Fruit fly (Drosophila melanogaster) whole organism, embryonic: ENCODE results near the gene wge.

Source experiments
- BtbVII ChIP-seq: fragments of 200-800 bp; sonication (Bioruptor generic); optimal IDR thresholded peaks from 3 replicates; lab custom pipeline; 2017; ENCODE audit warnings: missing biosample characterization, mild to moderate bottlenecking, missing genetic modification characterization
- CG10147 ChIP-seq: fragments of 200-800 bp; sonication (Bioruptor generic); optimal IDR thresholded peaks from 2 replicates; lab custom pipeline; 2019; ENCODE audit warnings: missing biosample characterization, mild to moderate bottlenecking, missing genetic modification characterization, moderate library complexity
- CG11456 ChIP-seq: fragments of 200-800 bp; sonication (Bioruptor generic); IDR thresholded peaks from 3 replicates; pipeline ENCODE4 v1.3.6; 2022; ENCODE audit warnings: missing biosample characterization, missing genetic modification characterization
- CG14050 ChIP-seq: fragments of 200-800 bp; sonication (Bioruptor generic); IDR thresholded peaks from 3 replicates; pipeline ENCODE4 v1.3.6; 2022; ENCODE audit warnings: missing biosample characterization, missing genetic modification characterization
- CG14441 ChIP-seq: fragments of 200-800 bp; sonication (Bioruptor generic); IDR thresholded peaks from 2 replicates; pipeline ENCODE4 v1.3.6; 2022; ENCODE audit warnings: missing biosample characterization, missing genetic modification characterization
- CG1602 ChIP-seq: fragments of 200-800 bp; sonication (Bioruptor generic); optimal IDR thresholded peaks from 3 replicates; lab custom pipeline; 2016; ENCODE audit warnings: missing biosample characterization, missing genetic modification characterization
- CG17568 ChIP-seq: fragments of 200-800 bp; sonication (Bioruptor generic); optimal IDR thresholded peaks from 2 replicates; lab custom pipeline; 2018; ENCODE audit warnings: missing biosample characterization, mild to moderate bottlenecking, missing genetic modification characterization, moderate library complexity
- CG18476 ChIP-seq: fragments of 200-800 bp; sonication (Bioruptor generic); optimal IDR thresholded peaks from 2 replicates; lab custom pipeline; 2016; ENCODE audit warnings: missing biosample characterization, mild to moderate bottlenecking, missing genetic modification characterization
- CG32772 ChIP-seq: fragments of 200-800 bp; sonication (Bioruptor generic); IDR thresholded peaks from 2 replicates; pipeline ENCODE4 v1.3.6; 2022; ENCODE audit warnings: missing biosample characterization, missing genetic modification characterization
- CG33557 ChIP-seq: fragments of 200-800 bp; sonication (Bioruptor generic); optimal IDR thresholded peaks from 2 replicates; lab custom pipeline; 2019; ENCODE audit warnings: missing biosample characterization, mild to moderate bottlenecking, missing genetic modification characterization, moderate library complexity
- CG3407 ChIP-seq: fragments of 200-800 bp; sonication (Bioruptor generic); optimal IDR thresholded peaks from 2 replicates; lab custom pipeline; 2018; ENCODE audit warnings: missing biosample characterization, mild to moderate bottlenecking, missing genetic modification characterization
- CG34224 ChIP-seq: fragments of 200-800 bp; sonication (Bioruptor generic); IDR thresholded peaks from 3 replicates; pipeline ENCODE4 v1.3.6; 2022; ENCODE audit warnings: missing biosample characterization, missing genetic modification characterization; ENCODE audit not compliant: partially characterized antibody
- CG3838 ChIP-seq: fragments of 200-800 bp; sonication (Bioruptor generic); optimal IDR thresholded peaks from 3 replicates; lab custom pipeline; 2016; ENCODE audit warnings: missing biosample characterization, missing genetic modification characterization
- CG5245 ChIP-seq: fragments of 200-800 bp; sonication (Bioruptor generic); optimal IDR thresholded peaks from 3 replicates; lab custom pipeline; 2016; ENCODE audit warnings: missing biosample characterization, missing genetic modification characterization
- CG5953 ChIP-seq: fragments of 200-800 bp; sonication (Bioruptor generic); IDR thresholded peaks from 2 replicates; pipeline ENCODE4 v1.3.6; 2022; ENCODE audit warnings: missing biosample characterization, missing genetic modification characterization
- CG9817 ChIP-seq: fragments of 200-800 bp; sonication (Bioruptor generic); optimal IDR thresholded peaks from 2 replicates; lab custom pipeline; 2018; ENCODE audit warnings: missing biosample characterization, mild to moderate bottlenecking, missing genetic modification characterization, moderate library complexity
- CHES-1-like ChIP-seq: fragments of 200-800 bp; sonication (Bioruptor generic); optimal IDR thresholded peaks from 2 replicates; lab custom pipeline; 2016; ENCODE audit warnings: missing biosample characterization, missing genetic modification characterization
- Fer1 ChIP-seq: fragments of 200-800 bp; sonication (Bioruptor generic); optimal IDR thresholded peaks from 2 replicates; lab custom pipeline; 2017; ENCODE audit warnings: missing biosample characterization, mild to moderate bottlenecking, missing genetic modification characterization
- HHEX ChIP-seq: fragments of 200-800 bp; sonication (Bioruptor generic); optimal IDR thresholded peaks from 3 replicates; lab custom pipeline; 2017; ENCODE audit warnings: missing biosample characterization, mild to moderate bottlenecking, missing genetic modification characterization, missing genetic modification reagents
- HLH3B ChIP-seq: fragments of 200-800 bp; sonication (Bioruptor generic); IDR thresholded peaks from 2 replicates; pipeline ENCODE4 v1.3.6; 2022; ENCODE audit warnings: missing biosample characterization, missing genetic modification characterization
- HLH54F ChIP-seq: fragments of 200-800 bp; sonication (Bioruptor generic); optimal IDR thresholded peaks from 3 replicates; lab custom pipeline; 2016; ENCODE audit warnings: missing biosample characterization, missing genetic modification characterization
- Hr3 ChIP-seq: fragments of 200-800 bp; sonication (Bioruptor generic); optimal IDR thresholded peaks from 3 replicates; lab custom pipeline; 2016; ENCODE audit warnings: missing biosample characterization, missing genetic modification characterization
- MTF-1 ChIP-seq: fragments of 200-800 bp; sonication (Bioruptor generic); optimal IDR thresholded peaks from 2 replicates; lab custom pipeline; 2018; ENCODE audit warnings: missing biosample characterization, mild to moderate bottlenecking, missing genetic modification characterization, borderline replicate concordance
- Max ChIP-seq: fragments of 200-800 bp; sonication (Bioruptor generic); optimal IDR thresholded peaks from 2 replicates; lab custom pipeline; 2016; ENCODE audit warnings: missing biosample characterization, mild to moderate bottlenecking, missing genetic modification characterization
- Nf-YA ChIP-seq: fragments of 200-800 bp; sonication (Bioruptor generic); IDR thresholded peaks from 2 replicates; pipeline ENCODE4 v1.3.6; 2022; ENCODE audit warnings: missing biosample characterization, missing genetic modification characterization
- NfI ChIP-seq: fragments of 200-800 bp; sonication (Bioruptor generic); optimal IDR thresholded peaks from 3 replicates; lab custom pipeline; 2018; ENCODE audit warnings: missing biosample characterization, mild to moderate bottlenecking, missing genetic modification characterization, moderate library complexity
- Opbp ChIP-seq: fragments of 200-800 bp; sonication (Bioruptor generic); IDR thresholded peaks from 3 replicates; pipeline ENCODE4 v1.3.6; 2022; ENCODE audit warnings: missing biosample characterization, missing genetic modification characterization; ENCODE audit not compliant: partially characterized antibody
- Scr ChIP-seq: fragments of 200-800 bp; sonication (Bioruptor generic); IDR thresholded peaks from 2 replicates; pipeline ENCODE4 v1.3.6; 2022; ENCODE audit warnings: missing biosample characterization, missing genetic modification characterization; ENCODE audit not compliant: partially characterized antibody
- Stat92E ChIP-seq, 3 experiments: fragments of >200 bp in 2 of 3; fragments of 200-800 bp in 1 of 3; sonication (Bioruptor generic) in 1 of 3; optimal IDR thresholded peaks; 2 replicates each; lab custom pipeline; 2017 to 2019; ENCODE audit warnings: missing biosample characterization in 3 of 3, missing genetic modification characterization in 3 of 3, mild to moderate bottlenecking in 1 of 3, moderate library complexity in 1 of 3
- amos ChIP-seq: fragments of 200-800 bp; sonication (Bioruptor generic); IDR thresholded peaks from 2 replicates; pipeline ENCODE4 v1.3.6; 2022; ENCODE audit warnings: missing biosample characterization, missing genetic modification characterization; ENCODE audit not compliant: partially characterized antibody
- ase ChIP-seq: fragments of 200-800 bp; sonication (Bioruptor generic); IDR thresholded peaks from 3 replicates; pipeline ENCODE4 v1.3.6; 2022; ENCODE audit warnings: missing biosample characterization, missing genetic modification characterization
- ash1 ChIP-seq: fragments of 200-800 bp; sonication (Bioruptor generic); optimal IDR thresholded peaks from 2 replicates; lab custom pipeline; 2018; ENCODE audit warnings: missing biosample characterization, mild to moderate bottlenecking, missing genetic modification characterization
- br ChIP-seq: fragments of >200 bp; optimal IDR thresholded peaks from 2 replicates; lab custom pipeline; 2017
- cas ChIP-seq: fragments of 200-800 bp; sonication (Bioruptor generic); IDR thresholded peaks from 2 replicates; pipeline ENCODE4 v1.3.6; 2022; ENCODE audit warnings: missing biosample characterization, missing genetic modification characterization
- crc ChIP-seq: fragments of 200-800 bp; sonication (Bioruptor generic); optimal IDR thresholded peaks from 2 replicates; lab custom pipeline; 2016; ENCODE audit warnings: missing biosample characterization, missing genetic modification characterization
- en ChIP-seq: fragments of 200-800 bp; sonication (Bioruptor generic); optimal IDR thresholded peaks from 2 replicates; lab custom pipeline; 2016; ENCODE audit warnings: missing biosample characterization, missing genetic modification characterization
- fu2 ChIP-seq: fragments of 200-800 bp; sonication (Bioruptor generic); optimal IDR thresholded peaks from 2 replicates; lab custom pipeline; 2016; ENCODE audit warnings: missing biosample characterization, missing genetic modification characterization
- gsb ChIP-seq: fragments of 200-800 bp; sonication (Bioruptor generic); IDR thresholded peaks from 2 replicates; pipeline ENCODE4 v1.3.6; 2022; ENCODE audit warnings: missing biosample characterization, missing genetic modification characterization
- hb ChIP-seq: fragments of 200-800 bp; sonication (Bioruptor generic); IDR thresholded peaks from 3 replicates; pipeline ENCODE4 v1.3.6; 2022; ENCODE audit warnings: missing biosample characterization, missing genetic modification characterization; ENCODE audit not compliant: partially characterized antibody
- jumu ChIP-seq: fragments of 200-800 bp; sonication (Bioruptor generic); optimal IDR thresholded peaks from 3 replicates; lab custom pipeline; 2016; ENCODE audit warnings: missing biosample characterization, missing genetic modification characterization
- kni ChIP-seq: fragments of 200-800 bp; sonication (Bioruptor generic); optimal IDR thresholded peaks from 3 replicates; lab custom pipeline; 2017; ENCODE audit warnings: mild to moderate bottlenecking, missing biosample characterization, missing genetic modification reagents, missing genetic modification characterization
- nerfin-2 ChIP-seq: fragments of 200-800 bp; sonication (Bioruptor generic); IDR thresholded peaks from 2 replicates; pipeline ENCODE4 v1.3.6; 2022; ENCODE audit warnings: missing biosample characterization, missing genetic modification characterization; ENCODE audit not compliant: partially characterized antibody
- nmo ChIP-seq: fragments of 200-800 bp; sonication (Bioruptor generic); optimal IDR thresholded peaks from 2 replicates; lab custom pipeline; 2018; ENCODE audit warnings: missing biosample characterization, mild to moderate bottlenecking, missing genetic modification characterization, moderate library complexity
- pfk ChIP-seq: fragments of 200-800 bp; sonication (Bioruptor generic); optimal IDR thresholded peaks from 2 replicates; lab custom pipeline; 2018; ENCODE audit warnings: missing biosample characterization, mild to moderate bottlenecking, missing genetic modification characterization, moderate library complexity
- ro ChIP-seq: fragments of 200-800 bp; sonication (Bioruptor generic); IDR thresholded peaks from 2 replicates; pipeline ENCODE4 v1.3.6; 2022; ENCODE audit warnings: missing biosample characterization, missing genetic modification characterization
- scrt ChIP-seq: fragments of 200-800 bp; sonication (Bioruptor generic); optimal IDR thresholded peaks from 2 replicates; lab custom pipeline; 2018; ENCODE audit warnings: missing biosample characterization, mild to moderate bottlenecking, missing genetic modification characterization, moderate library complexity
- slbo ChIP-seq: fragments of 200-800 bp; sonication (Bioruptor generic); IDR thresholded peaks from 2 replicates; pipeline ENCODE4 v1.3.6; 2022; ENCODE audit warnings: missing biosample characterization, missing genetic modification characterization
- stwl ChIP-seq: fragments of 200-800 bp; sonication (Bioruptor generic); optimal IDR thresholded peaks from 3 replicates; lab custom pipeline; 2018; ENCODE audit warnings: missing biosample characterization, mild to moderate bottlenecking, missing genetic modification characterization, moderate library complexity

Gene wge

dm6 chr3R:22724149-22724973 lies 3.4 kb upstream of the wge start, which contains the start of gene Irp-1A (continued):
- TF ChIP-seq hb (peak; percentile 54; the same call in 1 of the 3 replicates), ro (no peak), br (lab: Kevin White, UChicago) (no peak), nmo (peak; percentile 82), jumu (no peak), Stat92E (GFP tag; optimal IDR thresholded peaks at IDR 0.05; lab: Kevin White, UChicago) (no peak), HLH54F (GFP tag; lab: Kevin White, UChicago) (peak; percentile 22), Opbp (peak; percentile 85), CG14050 (GFP tag; lab: Robert Waterston, UW) (peak; percentile 36; the same call in 1 of the 3 replicates), BtbVII (GFP tag; lab: Kevin White, UChicago) (peak; percentile 30), CG3407 (GFP tag; lab: Kevin White, UChicago) (peak; percentile 44), en (GFP tag; lab: Kevin White, UChicago) (no peak), Scr (GFP tag; lab: Robert Waterston, UW) (peak; percentile 90), HHEX (GFP tag; lab: Kevin White, UChicago) (peak; percentile 60), kni (GFP tag; lab: Kevin White, UChicago) (no peak), CG18476 (peak; percentile 18), HLH3B (GFP tag; lab: Robert Waterston, UW) (peak; percentile 87), CG1602 (GFP tag; lab: Kevin White, UChicago) (peak; percentile 45), CHES-1-like (GFP tag; lab: Kevin White, UChicago) (peak; percentile 58), crc (GFP tag; lab: Kevin White, UChicago) (no peak), ase (GFP tag; lab: Robert Waterston, UW) (peak; percentile 59; the same call in 2 of the 3 replicates), CG5953 (GFP tag; lab: Robert Waterston, UW) (no peak), CG34224 (peak; percentile 86), Hr3 (GFP tag; lab: Kevin White, UChicago) (peak; percentile 72), pfk (no peak), amos (GFP tag; lab: Robert Waterston, UW) (peak; percentile 85), Max (GFP tag; lab: Kevin White, UChicago) (peak; percentile 56), CG10147 (peak; percentile 83), gsb (GFP tag; lab: Robert Waterston, UW) (peak; percentile 51; the same call in 1 of the 2 replicates), NfI (GFP tag; lab: Kevin White, UChicago) (peak; percentile 62), CG11456 (GFP tag; lab: Robert Waterston, UW) (peak; percentile 73; the same call in 2 of the 3 replicates), CG9817 (tag; lab: Kevin White, UChicago) (peak; percentile 59), ash1 (GFP tag; lab: Kevin White, UChicago) (no peak), CG32772 (GFP tag; lab: Robert Waterston, UW) (peak; percentile 64), CG3838 (GFP tag; lab: Kevin White, UChicago) (no peak), nerfin-2 (GFP tag; lab: Robert Waterston, UW) (peak; percentile 49), CG5245 (no peak), cas (peak; percentile 28; the same call in 1 of the 2 replicates), stwl (peak; percentile 34), Fer1 (GFP tag; lab: Kevin White, UChicago) (peak; percentile 76), CG33557 (GFP tag; lab: Kevin White, UChicago) (peak; percentile 66), scrt (GFP tag; lab: Kevin White, UChicago) (peak; percentile 37), MTF-1 (GFP tag; lab: Kevin White, UChicago) (no peak), CG14441 (GFP tag; lab: Robert Waterston, UW) (peak; percentile 64), fu2 (GFP tag; lab: Kevin White, UChicago) (no peak), slbo (GFP tag; lab: Robert Waterston, UW) (peak; percentile 86), CG17568 (GFP tag; lab: Kevin White, UChicago) (no peak), Nf-YA (GFP tag; lab: Robert Waterston, UW) (peak; percentile 15; the same call in 1 of the 2 replicates)
